Worm (Caenorhabditis elegans) whole organism, L3 larva: ENCODE measurements around the gene col-10.
"Not testable (repeated sequence)": the region's sequence is repeated elsewhere in the genome, so short reads cannot be mapped to it uniquely, and the experiment has no call there.

Experiments used
- ZK546.5 ChIP-seq: sonication (generic microtip); optimal IDR thresholded peaks from 2 replicates; lab custom pipeline; 2017; ENCODE audit warnings: missing biosample characterization, missing genetic modification characterization
- elt-2 ChIP-seq: sonication (generic microtip); optimal IDR thresholded peaks from 2 replicates; lab custom pipeline; 2016; ENCODE audit warnings: missing genetic modification reagents, mild to moderate bottlenecking, missing genetic modification characterization, missing compliant biosample characterization
- elt-3 ChIP-seq, 3 experiments: fragments of 150-350 bp in 1 of 3; sonication (generic microtip) in 2 of 3; optimal IDR thresholded peaks; 2 replicates in 2 of 3; 4 replicates in 1 of 3; lab custom pipeline; 2014 to 2017; ENCODE audit warnings: missing biosample characterization in 3 of 3, missing genetic modification characterization in 3 of 3
- nhr-23 ChIP-seq: fragments of 150-350 bp; optimal IDR thresholded peaks from 2 replicates; lab custom pipeline; 2014; ENCODE audit warnings: missing biosample characterization, missing genetic modification reagents, missing genetic modification characterization

ce11 chrV:9159146-9159717 lies 5.9 kb downstream of the col-10 start:
- not testable (repeated sequence) for TF ChIP-seq elt-3 (tag; optimal IDR thresholded peaks at IDR 0.05; lab: Kevin White, UChicago); elt-2 (tag; lab: Kevin White, UChicago); nhr-23 (tag; lab: Kevin White, UChicago); ZK546.5 (tag; lab: Kevin White, UChicago)
